Worm (Caenorhabditis elegans) whole organism, L1 larva: Measurements from ENCODE around the gene pid-1.

Experiments
- C04F5.9 ChIP-seq: sonication (generic microtip); optimal IDR thresholded peaks from 2 replicates; lab custom pipeline; 2016; ENCODE audit warnings: missing genetic modification characterization, missing compliant biosample characterization
- C16A3.4 ChIP-seq: fragments of 150-350 bp; optimal IDR thresholded peaks from 2 replicates; lab custom pipeline; 2014; ENCODE audit warnings: missing biosample characterization, missing genetic modification characterization
- C34B4.2 ChIP-seq: sonication (generic microtip); optimal IDR thresholded peaks from 2 replicates; lab custom pipeline; 2017; ENCODE audit warnings: mild to moderate bottlenecking, missing genetic modification characterization, missing compliant biosample characterization
- F16B12.6 ChIP-seq: fragments of 150-350 bp; optimal IDR thresholded peaks from 2 replicates; lab custom pipeline; 2014; ENCODE audit warnings: missing biosample characterization, missing genetic modification characterization
- Y116A8C.19 ChIP-seq: sonication (generic microtip); optimal IDR thresholded peaks from 2 replicates; lab custom pipeline; 2016; ENCODE audit warnings: missing compliant biosample characterization, missing genetic modification characterization, borderline replicate concordance
- aha-1 ChIP-seq: fragments of 150-350 bp; optimal IDR thresholded peaks from 2 replicates; lab custom pipeline; 2014; ENCODE audit warnings: missing biosample characterization, missing genetic modification characterization
- ama-1 ChIP-seq: fragments of 150-350 bp; optimal IDR thresholded peaks from 2 replicates; lab custom pipeline; 2014
- blmp-1 ChIP-seq: fragments of 150-350 bp; optimal IDR thresholded peaks from 2 replicates; lab custom pipeline; 2014; ENCODE audit warnings: missing biosample characterization, missing genetic modification characterization
- ceh-63 ChIP-seq: fragments of 200-800 bp; sonication (Bioruptor generic); optimal IDR thresholded peaks from 2 replicates; lab custom pipeline; 2018; ENCODE audit warnings: mild to moderate bottlenecking, missing genetic modification characterization, missing compliant biosample characterization
- ceh-82 ChIP-seq, 3 experiments: fragments of 150-350 bp in 1 of 3; sonication (generic microtip) in 2 of 3; optimal IDR thresholded peaks; 2 replicates each; lab custom pipeline; 2014 to 2017; ENCODE audit warnings: missing biosample characterization in 3 of 3, missing genetic modification characterization in 3 of 3
- dpl-1 ChIP-seq, 3 experiments: fragments of 150-350 bp in 2 of 3; sonication (generic microtip) in 1 of 3; optimal IDR thresholded peaks; 2 replicates each; lab custom pipeline; 2014 to 2017; ENCODE audit warnings: missing biosample characterization in 3 of 3, missing genetic modification characterization in 3 of 3, missing genetic modification reagents in 3 of 3
- efl-1 ChIP-seq, 4 experiments: fragments of 150-350 bp; optimal IDR thresholded peaks in 3 of 4; peaks in 1 of 4; 1 replicate in 1 of 4; 2 replicates in 3 of 4; lab custom pipeline; 2014; ENCODE audit warnings: missing biosample characterization in 2 of 4, missing genetic modification characterization in 2 of 4, missing genetic modification reagents in 2 of 4
- elt-2 ChIP-seq: sonication (generic microtip); optimal IDR thresholded peaks from 2 replicates; lab custom pipeline; 2016; ENCODE audit warnings: missing genetic modification characterization, mild to moderate bottlenecking, inconsistent platforms, missing compliant biosample characterization, missing genetic modification reagents
- elt-3 ChIP-seq, 6 experiments: fragments of 150-350 bp in 1 of 6; sonication (generic microtip); optimal IDR thresholded peaks; 2 replicates each; lab custom pipeline; 2017 to 2018; ENCODE audit warnings: missing biosample characterization in 6 of 6, missing genetic modification characterization in 6 of 6, inconsistent platforms in 1 of 6
- fkh-10 ChIP-seq: sonication (generic microtip); optimal IDR thresholded peaks from 2 replicates; lab custom pipeline; 2017; ENCODE audit warnings: missing biosample characterization, missing genetic modification reagents, missing genetic modification characterization
- fkh-4 ChIP-seq: sonication (generic microtip); optimal IDR thresholded peaks from 2 replicates; lab custom pipeline; 2016; ENCODE audit warnings: missing compliant biosample characterization, missing genetic modification characterization, borderline replicate concordance
- fkh-8 ChIP-seq: sonication (generic microtip); optimal IDR thresholded peaks from 2 replicates; lab custom pipeline; 2016; ENCODE audit warnings: mild to moderate bottlenecking, missing genetic modification characterization, missing compliant biosample characterization
- fos-1 ChIP-seq: fragments of 150-350 bp; optimal IDR thresholded peaks from 2 replicates; lab custom pipeline; 2014; ENCODE audit warnings: missing biosample characterization, missing genetic modification characterization
- grh-1 ChIP-seq: fragments of 200-800 bp; sonication (Bioruptor generic); IDR thresholded peaks from 2 replicates; pipeline ENCODE4 v1.3.6; 2022; ENCODE audit warnings: missing genetic modification reagents, missing genetic modification characterization, missing compliant biosample characterization
- hlh-4 ChIP-seq: sonication (generic microtip); optimal IDR thresholded peaks from 2 replicates; lab custom pipeline; 2016; ENCODE audit warnings: mild to moderate bottlenecking, missing genetic modification characterization, missing compliant biosample characterization
- jun-1 ChIP-seq: fragments of 150-350 bp; optimal IDR thresholded peaks from 2 replicates; lab custom pipeline; 2014; ENCODE audit warnings: missing biosample characterization, missing genetic modification reagents, missing genetic modification characterization
- lin-13 ChIP-seq: fragments of 150-350 bp; optimal IDR thresholded peaks from 2 replicates; lab custom pipeline; 2014; ENCODE audit warnings: missing biosample characterization, missing genetic modification reagents, missing genetic modification characterization
- lin-35 ChIP-seq, 2 experiments: fragments of 150-350 bp; optimal IDR thresholded peaks; 2 replicates each; lab custom pipeline; 2014; ENCODE audit warnings: missing biosample characterization in 2 of 2, missing genetic modification characterization in 2 of 2, missing genetic modification reagents in 2 of 2
- lin-39 ChIP-seq: fragments of 150-350 bp; optimal IDR thresholded peaks from 2 replicates; lab custom pipeline; 2014; ENCODE audit warnings: missing biosample characterization, missing genetic modification reagents, missing genetic modification characterization
- lsy-2 ChIP-seq, 2 experiments: fragments of 150-350 bp; optimal IDR thresholded peaks; 2 replicates each; lab custom pipeline; 2014; ENCODE audit warnings: missing biosample characterization in 2 of 2, missing genetic modification characterization in 2 of 2
- mep-1 ChIP-seq: fragments of 150-350 bp; optimal IDR thresholded peaks from 2 replicates; lab custom pipeline; 2014; ENCODE audit warnings: missing biosample characterization, missing genetic modification characterization
- nhr-19 ChIP-seq: fragments of 200-800 bp; sonication (Bioruptor generic); conservative IDR thresholded peaks from 2 replicates; pipeline ENCODE4 v1.3.6; 2022; ENCODE audit warnings: missing genetic modification characterization, missing compliant biosample characterization
- nhr-20 ChIP-seq: sonication (generic microtip); optimal IDR thresholded peaks from 2 replicates; lab custom pipeline; 2016; ENCODE audit warnings: mild to moderate bottlenecking, missing genetic modification characterization, missing compliant biosample characterization
- nhr-28 ChIP-seq: fragments of 150-350 bp; optimal IDR thresholded peaks from 2 replicates; lab custom pipeline; 2014; ENCODE audit warnings: missing biosample characterization, missing genetic modification characterization
- nhr-71 ChIP-seq: sonication (generic microtip); optimal IDR thresholded peaks from 2 replicates; lab custom pipeline; 2016; ENCODE audit warnings: mild to moderate bottlenecking, missing genetic modification characterization, moderate library complexity, missing compliant biosample characterization
- pag-3 ChIP-seq: sonication (generic microtip); optimal IDR thresholded peaks from 2 replicates; lab custom pipeline; 2017; ENCODE audit warnings: missing genetic modification characterization, mild to moderate bottlenecking, missing compliant biosample characterization, antibody characterized with exemption, borderline replicate concordance; ENCODE audit not compliant: insufficient read depth
- pqm-1 ChIP-seq: sonication (generic microtip); optimal IDR thresholded peaks from 3 replicates; lab custom pipeline; 2017; ENCODE audit warnings: missing biosample characterization, missing genetic modification characterization
- rnt-1 ChIP-seq: sonication (generic microtip); optimal IDR thresholded peaks from 2 replicates; lab custom pipeline; 2016; ENCODE audit warnings: mild to moderate bottlenecking, missing genetic modification characterization, moderate library complexity, missing compliant biosample characterization
- skn-1 ChIP-seq: fragments of 150-350 bp; optimal IDR thresholded peaks from 2 replicates; lab custom pipeline; 2014; ENCODE audit warnings: missing biosample characterization, missing genetic modification characterization
- snu-23 ChIP-seq: sonication (generic microtip); optimal IDR thresholded peaks from 2 replicates; lab custom pipeline; 2016; ENCODE audit warnings: missing genetic modification characterization, missing compliant biosample characterization
- sptf-1 ChIP-seq: fragments of 150-350 bp; optimal IDR thresholded peaks from 2 replicates; lab custom pipeline; 2014; ENCODE audit warnings: missing biosample characterization, missing genetic modification characterization
- sup-37 ChIP-seq: fragments of 200-800 bp; sonication (Bioruptor generic); optimal IDR thresholded peaks from 2 replicates; lab custom pipeline; 2018; ENCODE audit warnings: mild to moderate bottlenecking, missing genetic modification characterization, missing compliant biosample characterization
- tlp-1 ChIP-seq: fragments of 150-350 bp; optimal IDR thresholded peaks from 2 replicates; lab custom pipeline; 2014; ENCODE audit warnings: missing biosample characterization, missing genetic modification characterization
- unc-130 ChIP-seq: fragments of 150-350 bp; optimal IDR thresholded peaks from 2 replicates; lab custom pipeline; 2017; ENCODE audit warnings: missing biosample characterization, missing genetic modification characterization, inconsistent platforms
- unc-62 ChIP-seq: fragments of 150-350 bp; optimal IDR thresholded peaks from 2 replicates; lab custom pipeline; 2014; ENCODE audit warnings: missing biosample characterization, missing genetic modification reagents, missing genetic modification characterization
- vab-15 ChIP-seq: sonication (generic microtip); optimal IDR thresholded peaks from 2 replicates; lab custom pipeline; 2017; ENCODE audit warnings: missing genotype, mild to moderate bottlenecking, missing genetic modification characterization, missing compliant biosample characterization

Gene pid-1

DNA sequence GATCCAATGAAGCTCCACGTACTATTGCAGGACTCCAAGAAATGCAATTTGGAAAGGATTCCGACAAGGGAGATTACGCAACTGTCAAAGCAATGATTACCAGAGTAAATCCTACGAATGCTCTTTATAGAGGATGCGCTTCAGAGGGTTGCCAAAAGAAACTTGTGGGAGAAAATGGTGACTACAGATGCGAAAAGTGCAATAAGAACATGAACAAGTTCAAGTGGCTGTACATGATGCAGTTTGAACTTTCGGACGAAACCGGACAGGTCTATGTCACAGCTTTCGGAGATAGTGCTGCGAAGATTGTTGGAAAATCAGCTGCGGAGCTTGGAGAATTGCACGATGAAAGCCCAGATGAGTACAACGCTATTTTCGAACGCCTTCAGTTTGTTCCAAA lies 24.0 kb downstream of the pid-1 start:
- TF ChIP-seq rnt-1 (tag; lab: Kevin White, UChicago), result no peak
- TF ChIP-seq fkh-8, result no peak
- TF ChIP-seq nhr-28 (tag; lab: Kevin White, UChicago), result no peak
- no peak for TF ChIP-seq elt-2
- no peak for TF ChIP-seq sptf-1 (tag; lab: Kevin White, UChicago)
- TF ChIP-seq lin-13 (GFP tag; lab: Kevin White, UChicago), result no peak
- no peak for TF ChIP-seq fkh-4 (tag; lab: Kevin White, UChicago)

DNA sequence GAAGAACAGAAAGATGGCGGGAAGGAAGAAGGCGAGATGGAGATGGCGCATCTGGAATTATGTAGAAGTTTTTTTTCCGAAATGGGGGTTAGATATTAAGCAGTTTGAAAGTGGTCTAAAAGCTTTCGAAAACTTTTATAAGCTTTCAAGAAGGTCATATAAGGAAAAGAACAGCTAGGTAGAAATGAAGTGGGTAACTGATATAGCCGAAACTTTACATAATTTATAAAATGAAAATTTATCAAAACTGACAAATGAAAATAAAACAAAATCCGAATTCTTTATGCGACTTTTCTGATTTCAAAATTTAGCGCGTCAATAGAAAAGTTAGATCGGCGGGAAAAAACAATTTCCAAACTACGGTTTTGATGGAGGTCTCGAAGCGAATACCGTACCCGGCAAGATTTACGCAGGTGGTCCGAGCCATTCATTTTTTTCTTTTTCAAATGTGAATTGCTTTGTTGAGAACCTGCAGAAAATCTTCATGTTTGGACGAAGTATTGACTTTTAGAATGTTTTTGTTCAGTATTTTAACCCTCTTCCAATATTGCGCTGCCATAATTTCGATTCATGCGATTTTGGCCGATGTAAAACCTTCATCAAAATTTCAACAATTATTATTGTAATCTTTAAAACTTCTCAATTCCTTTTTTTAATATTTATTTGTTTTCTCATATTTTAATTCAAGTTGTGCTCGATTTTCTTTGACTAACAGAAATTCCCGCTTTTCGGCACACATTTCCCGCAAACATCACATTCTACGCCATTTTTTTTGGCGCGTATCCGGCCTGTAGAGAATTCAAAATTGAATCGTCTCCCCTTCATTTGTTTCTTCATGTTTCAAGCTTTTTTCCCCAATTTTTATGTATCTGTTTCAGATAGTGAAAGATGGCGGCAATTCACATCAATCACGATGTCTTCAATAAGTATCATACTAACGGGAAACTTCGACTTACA lies 26.4 kb downstream of the pid-1 start, which contains the start of the genes F18A1.7 and rpa-1:
Gene F18A1.7, minus strand, starts transcription at position 51 of the 957 bp plus-strand sequence.
Gene rpa-1, plus strand, starts transcription at position 879 of the 957 bp plus-strand sequence.
- peak; percentile 59 to 76 for TF ChIP-seq lin-35 (GFP tag; optimal IDR thresholded peaks at IDR 0.05; lab: Kevin White, UChicago)
- TF ChIP-seq aha-1, result no peak
- peak; percentile 36 to 54 for TF ChIP-seq efl-1 (optimal IDR thresholded peaks at IDR 0.05; lab: Kevin White, UChicago)
- TF ChIP-seq efl-1 (GFP tag; optimal IDR thresholded peaks at IDR 0.05 in 1 of 2; lab: Kevin White, UChicago), result peak; percentile 9 to 62
- no peak for TF ChIP-seq skn-1 (tag; lab: Kevin White, UChicago)
- TF ChIP-seq C04F5.9, result no peak
- TF ChIP-seq C16A3.4 (tag; lab: Kevin White, UChicago), result no peak
- no peak for TF ChIP-seq fkh-4 (tag; lab: Kevin White, UChicago)
- no peak for TF ChIP-seq nhr-71 (tag; lab: Kevin White, UChicago)
- no peak for TF ChIP-seq C34B4.2 (tag; lab: Kevin White, UChicago)
- TF ChIP-seq rnt-1 (tag; lab: Kevin White, UChicago), result no peak
- peak; percentile 53 to 82 (median 71) for TF ChIP-seq dpl-1 (GFP tag; optimal IDR thresholded peaks at IDR 0.05; lab: Kevin White, UChicago)
- no peak for TF ChIP-seq lin-39
- no peak for TF ChIP-seq ceh-82 (tag; optimal IDR thresholded peaks at IDR 0.05; lab: Kevin White, UChicago)
- TF ChIP-seq lsy-2 (tag; optimal IDR thresholded peaks at IDR 0.05; lab: Kevin White, UChicago), result peak; percentile 11 to 60
- TF ChIP-seq blmp-1 (tag; lab: Kevin White, UChicago), result peak; percentile 39
- TF ChIP-seq nhr-20 (tag; lab: Kevin White, UChicago), result no peak
- TF ChIP-seq elt-3 (tag; optimal IDR thresholded peaks at IDR 0.05; lab: Kevin White, UChicago), result no peak
- peak; percentile 15 for TF ChIP-seq snu-23
- peak; percentile 78 for TF ChIP-seq F16B12.6 (tag; lab: Kevin White, UChicago)
- TF ChIP-seq mep-1 (tag; lab: Kevin White, UChicago), result peak; percentile 25

DNA sequence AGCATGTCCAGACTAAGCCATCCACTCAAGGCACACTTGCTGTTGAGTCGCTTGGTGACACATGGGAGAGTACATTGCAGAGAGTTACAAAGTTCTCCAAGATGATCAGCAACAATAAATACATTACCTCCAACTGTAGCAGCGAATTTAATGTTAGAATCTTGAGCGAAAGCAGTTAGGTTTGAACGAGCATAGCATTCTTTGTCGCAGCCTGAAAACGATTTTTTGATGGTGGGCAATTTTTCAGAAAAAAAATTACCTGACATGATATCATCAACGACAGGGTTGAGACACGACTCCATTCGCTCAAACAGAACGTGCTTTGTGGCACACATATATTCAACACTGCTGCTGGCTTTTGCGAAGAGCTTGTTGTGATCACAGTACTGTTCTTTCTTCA lies 27.3 kb downstream of the pid-1 start:
- TF ChIP-seq Y116A8C.19 (tag; lab: Kevin White, UChicago) (no peak), efl-1 (optimal IDR thresholded peaks at IDR 0.05; lab: Kevin White, UChicago) (no peak), efl-1 (GFP tag; optimal IDR thresholded peaks at IDR 0.05 in 1 of 2; lab: Kevin White, UChicago) (peak in 1 of 2 experiments; percentile 51)

DNA sequence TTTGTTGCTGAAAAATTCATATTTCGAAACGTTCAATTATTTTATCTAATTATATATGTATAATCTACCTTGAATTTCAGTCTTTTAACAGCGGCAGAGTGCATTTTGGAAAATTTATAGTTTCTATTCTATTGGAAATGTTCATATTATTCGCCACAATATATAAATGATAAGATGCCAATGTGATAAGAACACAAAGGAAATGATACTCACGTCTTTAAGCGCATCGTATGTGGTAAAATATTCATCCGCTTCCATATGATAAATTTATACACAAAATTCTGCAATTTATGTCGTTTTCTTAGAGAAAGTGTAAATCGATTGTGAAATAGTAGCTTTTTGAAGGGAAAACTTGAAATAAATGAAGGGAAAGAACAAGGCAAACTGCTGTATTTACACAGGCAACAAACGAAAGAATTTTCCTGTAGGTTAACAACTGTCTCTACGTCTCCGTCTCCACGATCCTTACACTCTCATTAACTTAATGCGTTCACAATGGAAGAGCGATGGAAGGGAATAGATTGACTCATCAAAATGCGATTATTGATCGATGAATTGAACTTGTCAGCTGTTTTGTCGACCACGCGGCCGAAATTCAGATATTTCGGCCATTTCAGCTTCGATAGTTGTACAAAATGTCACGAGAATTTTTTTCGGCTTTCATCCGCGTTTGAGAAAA lies 28.2 kb downstream of the pid-1 start, which contains the start of gene alfa-1:
Gene alfa-1, minus strand, starts transcription at position 515 of the 679 bp plus-strand sequence.
- TF ChIP-seq lin-39 (no peak), mep-1 (tag; lab: Kevin White, UChicago) (peak; percentile 54), sup-37 (GFP tag; lab: Kevin White, UChicago) (no peak), unc-62 (GFP tag; lab: Kevin White, UChicago) (no peak), nhr-71 (tag; lab: Kevin White, UChicago) (peak; percentile 25), fkh-10 (GFP tag; lab: Kevin White, UChicago) (no peak), jun-1 (tag; lab: Kevin White, UChicago) (peak; percentile 0), unc-130 (tag; lab: Kevin White, UChicago) (no peak), pag-3 (no peak), elt-2 (peak; percentile 46), F16B12.6 (tag; lab: Kevin White, UChicago) (peak; percentile 7), hlh-4 (tag; lab: Kevin White, UChicago) (no peak), fos-1 (peak; percentile 25), ceh-63 (GFP tag; lab: Kevin White, UChicago) (no peak), nhr-19 (GFP tag; lab: Robert Waterston, UW) (no peak), nhr-28 (tag; lab: Kevin White, UChicago) (no peak), sptf-1 (tag; lab: Kevin White, UChicago) (no peak), ama-1 (lab: Kevin White, UChicago) (no peak), grh-1 (GFP tag; lab: Robert Waterston, UW) (no peak), lsy-2 (tag; optimal IDR thresholded peaks at IDR 0.05; lab: Kevin White, UChicago) (peak in 1 of 2 experiments; percentile 36), pqm-1 (tag; lab: Kevin White, UChicago) (no peak), vab-15 (tag; lab: Kevin White, UChicago) (no peak), tlp-1 (tag; lab: Kevin White, UChicago) (no peak)
